Fruit fly (Drosophila melanogaster) whole organism, embryonic: ENCODE data around the gene CG12522.

Experiments used
- Adf1 ChIP-seq: fragments of 200-800 bp; sonication (Bioruptor generic); IDR thresholded peaks from 2 replicates; pipeline ENCODE4 v1.3.6; 2022; ENCODE audit warnings: missing biosample characterization, missing genetic modification characterization
- Blimp-1 ChIP-seq: fragments of 200-800 bp; sonication (Bioruptor generic); optimal IDR thresholded peaks from 3 replicates; lab custom pipeline; 2018; ENCODE audit warnings: missing biosample characterization, missing genetic modification characterization, mild to moderate bottlenecking, moderate library complexity, missing genetic modification reagents
- C15 ChIP-seq: fragments of 200-800 bp; sonication (Bioruptor generic); IDR thresholded peaks from 3 replicates; pipeline ENCODE4 v1.3.6; 2022; ENCODE audit warnings: missing biosample characterization, missing genetic modification characterization
- CG10543 ChIP-seq: fragments of 200-800 bp; sonication (Bioruptor generic); optimal IDR thresholded peaks from 3 replicates; lab custom pipeline; 2017; ENCODE audit warnings: missing biosample characterization, mild to moderate bottlenecking, missing genetic modification characterization, moderate library complexity
- CG12942 ChIP-seq: fragments of 200-800 bp; sonication (Bioruptor generic); optimal IDR thresholded peaks from 3 replicates; lab custom pipeline; 2016; ENCODE audit warnings: missing biosample characterization, missing genetic modification characterization
- CG17912 ChIP-seq: fragments of 200-800 bp; sonication (Bioruptor generic); optimal IDR thresholded peaks from 2 replicates; lab custom pipeline; 2018; ENCODE audit warnings: missing biosample characterization, mild to moderate bottlenecking, missing genetic modification characterization
- CG18619 ChIP-seq: fragments of 200-800 bp; sonication (Bioruptor generic); optimal IDR thresholded peaks from 3 replicates; lab custom pipeline; 2017; ENCODE audit warnings: missing biosample characterization, mild to moderate bottlenecking, missing genetic modification characterization
- CG2712 ChIP-seq: fragments of 200-800 bp; optimal IDR thresholded peaks from 3 replicates; lab custom pipeline; 2019; ENCODE audit warnings: missing biosample characterization, mild to moderate bottlenecking, missing genetic modification characterization, moderate library complexity
- CG30403 ChIP-seq: fragments of 200-800 bp; sonication (Bioruptor generic); optimal IDR thresholded peaks from 3 replicates; lab custom pipeline; 2016; ENCODE audit warnings: missing biosample characterization, missing genetic modification characterization
- CG31441 ChIP-seq: fragments of 200-800 bp; sonication (Bioruptor generic); IDR thresholded peaks from 2 replicates; pipeline ENCODE4 v1.3.6; 2022; ENCODE audit warnings: missing biosample characterization, missing genetic modification characterization
- CG34376 ChIP-seq: fragments of 200-800 bp; sonication (Bioruptor generic); optimal IDR thresholded peaks from 2 replicates; lab custom pipeline; 2018; ENCODE audit warnings: missing biosample characterization, mild to moderate bottlenecking, missing genetic modification characterization
- CG4707 ChIP-seq: fragments of 200-800 bp; sonication (Bioruptor generic); optimal IDR thresholded peaks from 2 replicates; lab custom pipeline; 2018; ENCODE audit warnings: missing biosample characterization, mild to moderate bottlenecking, missing genetic modification characterization, moderate library complexity
- CG9817 ChIP-seq: fragments of 200-800 bp; sonication (Bioruptor generic); optimal IDR thresholded peaks from 2 replicates; lab custom pipeline; 2018; ENCODE audit warnings: missing biosample characterization, mild to moderate bottlenecking, missing genetic modification characterization, moderate library complexity
- Deaf1 ChIP-seq: fragments of 200-800 bp; optimal IDR thresholded peaks from 3 replicates; lab custom pipeline; 2019; ENCODE audit warnings: missing biosample characterization, mild to moderate bottlenecking, missing genetic modification characterization, moderate library complexity
- H2.0 ChIP-seq: fragments of 200-800 bp; sonication (Bioruptor generic); IDR thresholded peaks from 2 replicates; pipeline ENCODE4 v1.3.6; 2022; ENCODE audit warnings: missing biosample characterization, missing genetic modification characterization
- Hmr ChIP-seq: fragments of 200-800 bp; sonication (Bioruptor generic); optimal IDR thresholded peaks from 3 replicates; lab custom pipeline; 2017; ENCODE audit warnings: mild to moderate bottlenecking, missing biosample characterization, missing genetic modification reagents, missing genetic modification characterization
- Hr78 ChIP-seq, 2 experiments: fragments of 200-800 bp in 1 of 2; fragments of >200 bp in 1 of 2; sonication (Bioruptor generic) in 1 of 2; optimal IDR thresholded peaks; 2 replicates each; lab custom pipeline; 2017 to 2019; ENCODE audit warnings: missing biosample characterization in 2 of 2, missing genetic modification characterization in 2 of 2, mild to moderate bottlenecking in 1 of 2, moderate library complexity in 1 of 2
- Lpt ChIP-seq: fragments of >200 bp; optimal IDR thresholded peaks from 2 replicates; lab custom pipeline; 2018; ENCODE audit warnings: missing biosample characterization, missing genetic modification characterization
- NC2β ChIP-seq: fragments of 200-800 bp; sonication (Bioruptor generic); optimal IDR thresholded peaks from 2 replicates; lab custom pipeline; 2016; ENCODE audit warnings: missing biosample characterization, missing genetic modification characterization
- Optix ChIP-seq: fragments of 200-800 bp; sonication (Bioruptor generic); IDR thresholded peaks from 3 replicates; pipeline ENCODE4 v1.3.6; 2022; ENCODE audit warnings: missing biosample characterization, missing genetic modification characterization
- Rfx ChIP-seq: fragments of 200-800 bp; sonication (Bioruptor generic); IDR thresholded peaks from 2 replicates; pipeline ENCODE4 v1.3.6; 2022; ENCODE audit warnings: missing biosample characterization, missing genetic modification characterization
- Scr ChIP-seq: fragments of 200-800 bp; sonication (Bioruptor generic); IDR thresholded peaks from 2 replicates; pipeline ENCODE4 v1.3.6; 2022; ENCODE audit warnings: missing biosample characterization, missing genetic modification characterization; ENCODE audit not compliant: partially characterized antibody
- Six4 ChIP-seq: fragments of 200-800 bp; sonication (Bioruptor generic); optimal IDR thresholded peaks from 2 replicates; lab custom pipeline; 2016; ENCODE audit warnings: missing biosample characterization, missing genetic modification characterization
- Ssrp ChIP-seq: fragments of 200-800 bp; sonication (Bioruptor generic); optimal IDR thresholded peaks from 2 replicates; lab custom pipeline; 2018; ENCODE audit warnings: missing biosample characterization, mild to moderate bottlenecking, missing genetic modification characterization, moderate library complexity
- Taf1 ChIP-seq: fragments of 200-800 bp; sonication (Bioruptor generic); IDR thresholded peaks from 2 replicates; pipeline ENCODE4 v1.3.6; 2022; ENCODE audit warnings: missing biosample characterization, missing genetic modification characterization
- Trl ChIP-seq, 3 experiments: fragments of >200 bp in 2 of 3; fragments of 200-800 bp in 1 of 3; sonication (Bioruptor generic) in 1 of 3; optimal IDR thresholded peaks; 2 replicates in 1 of 3; 3 replicates in 2 of 3; lab custom pipeline; 2016 to 2017; ENCODE audit warnings: missing biosample characterization in 1 of 3, missing genetic modification characterization in 1 of 3
- aop ChIP-seq: fragments of 200-800 bp; sonication (Bioruptor generic); IDR thresholded peaks from 2 replicates; pipeline ENCODE4 v1.3.6; 2022; ENCODE audit warnings: missing biosample characterization, missing genetic modification characterization
- ash1 ChIP-seq: fragments of 200-800 bp; sonication (Bioruptor generic); optimal IDR thresholded peaks from 2 replicates; lab custom pipeline; 2018; ENCODE audit warnings: missing biosample characterization, mild to moderate bottlenecking, missing genetic modification characterization
- bab2 ChIP-seq: fragments of 200-800 bp; sonication (Bioruptor generic); optimal IDR thresholded peaks from 2 replicates; lab custom pipeline; 2016; ENCODE audit warnings: missing biosample characterization, missing genetic modification characterization
- bigmax ChIP-seq: fragments of 200-800 bp; sonication (Bioruptor generic); optimal IDR thresholded peaks from 2 replicates; lab custom pipeline; 2018; ENCODE audit warnings: missing biosample characterization, mild to moderate bottlenecking, missing genetic modification characterization
- btn ChIP-seq: fragments of 200-800 bp; sonication (Bioruptor generic); optimal IDR thresholded peaks from 2 replicates; lab custom pipeline; 2016; ENCODE audit warnings: missing biosample characterization, missing genetic modification characterization
- cas ChIP-seq: fragments of 200-800 bp; sonication (Bioruptor generic); IDR thresholded peaks from 2 replicates; pipeline ENCODE4 v1.3.6; 2022; ENCODE audit warnings: missing biosample characterization, missing genetic modification characterization
- gt ChIP-seq: fragments of 200-800 bp; sonication (Bioruptor generic); IDR thresholded peaks from 2 replicates; pipeline ENCODE4 v1.3.6; 2022; ENCODE audit warnings: missing biosample characterization, missing genetic modification characterization
- kah ChIP-seq: fragments of 200-800 bp; sonication (Bioruptor generic); optimal IDR thresholded peaks from 2 replicates; lab custom pipeline; 2018; ENCODE audit warnings: missing biosample characterization, mild to moderate bottlenecking, missing genetic modification characterization
- ken ChIP-seq: fragments of 200-800 bp; sonication (Bioruptor generic); IDR thresholded peaks from 3 replicates; pipeline ENCODE4 v1.3.6; 2022; ENCODE audit warnings: missing biosample characterization, missing genetic modification characterization
- pfk ChIP-seq: fragments of 200-800 bp; sonication (Bioruptor generic); optimal IDR thresholded peaks from 2 replicates; lab custom pipeline; 2018; ENCODE audit warnings: missing biosample characterization, mild to moderate bottlenecking, missing genetic modification characterization, moderate library complexity
- pnt ChIP-seq: fragments of 200-800 bp; sonication (Bioruptor generic); optimal IDR thresholded peaks from 3 replicates; lab custom pipeline; 2016; ENCODE audit warnings: missing biosample characterization, missing genetic modification characterization
- run ChIP-seq: fragments of 200-800 bp; sonication (Bioruptor generic); optimal IDR thresholded peaks from 3 replicates; lab custom pipeline; 2018; ENCODE audit warnings: missing biosample characterization, mild to moderate bottlenecking, missing genetic modification characterization
- sd ChIP-seq: fragments of 200-800 bp; sonication (Bioruptor generic); optimal IDR thresholded peaks from 3 replicates; lab custom pipeline; 2018; ENCODE audit warnings: missing biosample characterization, mild to moderate bottlenecking, missing genetic modification characterization, moderate library complexity
- shn ChIP-seq: fragments of 200-800 bp; sonication (Bioruptor generic); optimal IDR thresholded peaks from 3 replicates; lab custom pipeline; 2016; ENCODE audit warnings: missing biosample characterization, missing genetic modification characterization
- stc ChIP-seq: fragments of 200-800 bp; sonication (Bioruptor generic); IDR thresholded peaks from 2 replicates; pipeline ENCODE4 v1.3.6; 2022; ENCODE audit warnings: missing biosample characterization, missing genetic modification characterization
- tgo ChIP-seq: fragments of 200-800 bp; sonication (Bioruptor generic); IDR thresholded peaks from 3 replicates; pipeline ENCODE4 v1.3.6; 2022; ENCODE audit warnings: missing biosample characterization, missing genetic modification characterization
- vnd ChIP-seq: fragments of 200-800 bp; sonication (Bioruptor generic); IDR thresholded peaks from 3 replicates; pipeline ENCODE4 v1.3.6; 2022; ENCODE audit warnings: missing biosample characterization, missing genetic modification characterization; ENCODE audit not compliant: partially characterized antibody
- wek ChIP-seq: fragments of 200-800 bp; sonication (Bioruptor generic); optimal IDR thresholded peaks from 3 replicates; lab custom pipeline; 2018; ENCODE audit warnings: missing biosample characterization, mild to moderate bottlenecking, missing genetic modification characterization, moderate library complexity
- zen2 ChIP-seq: fragments of 200-800 bp; sonication (Bioruptor generic); IDR thresholded peaks from 3 replicates; pipeline ENCODE4 v1.3.6; 2022; ENCODE audit warnings: missing biosample characterization, missing genetic modification characterization; ENCODE audit not compliant: partially characterized antibody

CG12522 gene

DNA sequence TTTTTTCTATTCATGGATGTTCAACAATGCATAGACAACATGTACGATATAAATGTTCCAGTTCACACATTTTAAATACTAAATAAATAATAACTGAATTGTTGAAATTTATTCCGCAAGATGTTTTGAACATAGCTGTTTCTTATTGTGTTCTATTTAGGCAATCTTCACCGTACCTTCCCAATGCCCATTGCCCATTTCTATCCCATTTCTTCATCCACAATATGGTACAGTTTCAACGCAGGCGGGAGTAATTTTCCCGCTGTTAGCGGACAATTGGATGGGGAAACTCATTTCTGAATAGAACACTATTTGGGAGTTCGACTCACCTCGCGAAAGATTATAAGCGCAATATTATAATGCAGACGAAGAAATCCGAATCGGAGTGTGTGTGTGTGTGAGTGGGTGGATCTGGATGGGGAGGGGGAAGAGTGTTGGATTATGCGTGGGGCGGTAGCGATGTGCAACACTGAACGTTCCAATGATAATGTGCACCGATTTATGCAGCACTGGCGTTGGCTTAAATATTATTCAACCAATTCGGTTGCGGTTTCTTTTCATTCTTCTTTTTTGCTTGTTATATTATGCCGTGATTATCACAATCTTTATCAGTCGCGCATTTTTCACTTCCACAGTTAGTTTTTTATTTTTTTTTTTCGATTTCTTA lies 16.0 kb upstream of the CG12522 start (continued):
- TF ChIP-seq H2.0 (GFP tag; lab: Robert Waterston, UW) (peak; percentile 19; the same call in 1 of the 2 replicates), NC2β (GFP tag; lab: Kevin White, UChicago) (peak; percentile 60), tgo (GFP tag; lab: Robert Waterston, UW) (peak; percentile 34; the same call in 2 of the 3 replicates), sd (tag; lab: Kevin White, UChicago) (peak; percentile 34), Rfx (GFP tag; lab: Robert Waterston, UW) (peak; percentile 53), CG17912 (GFP tag; lab: Kevin White, UChicago) (peak; percentile 4), wek (no peak), cas (GFP tag; lab: Robert Waterston, UW) (no peak), CG31441 (GFP tag; lab: Robert Waterston, UW) (no peak), Hmr (GFP tag; lab: Kevin White, UChicago) (peak; percentile 59), Lpt (GFP tag; lab: Kevin White, UChicago) (no peak), CG30403 (GFP tag; lab: Kevin White, UChicago) (peak; percentile 53), zen2 (GFP tag; lab: Robert Waterston, UW) (no peak), vnd (GFP tag; lab: Robert Waterston, UW) (no peak), pfk (no peak), Scr (GFP tag; lab: Robert Waterston, UW) (peak; percentile 45; the same call in 1 of the 2 replicates), btn (peak; percentile 45), pnt (GFP tag; lab: Kevin White, UChicago) (no peak), bigmax (no peak), CG18619 (GFP tag; lab: Kevin White, UChicago) (peak; percentile 22), kah (GFP tag; lab: Kevin White, UChicago) (no peak), Hr78 (GFP tag; optimal IDR thresholded peaks at IDR 0.05; lab: Kevin White, UChicago) (no peak), run (tag; lab: Kevin White, UChicago) (no peak), C15 (no peak), Taf1 (GFP tag; lab: Robert Waterston, UW) (0 out of 2 replicates have a peak, but pooled peaks have one; percentile 21), CG4707 (GFP tag; lab: Kevin White, UChicago) (no peak), stc (GFP tag; lab: Robert Waterston, UW) (0 out of 2 replicates have a peak, but pooled peaks have one; percentile 9), CG9817 (peak; percentile 10), aop (no peak), ash1 (GFP tag; lab: Kevin White, UChicago) (peak; percentile 55), Ssrp (tag; lab: Kevin White, UChicago) (no peak), Trl (optimal IDR thresholded peaks at IDR 0.05; lab: Kevin White, UChicago) (no peak), Trl (GFP tag; optimal IDR thresholded peaks at IDR 0.05; lab: Kevin White, UChicago) (peak; percentile 68), Optix (GFP tag; lab: Robert Waterston, UW) (no peak), shn (GFP tag; lab: Kevin White, UChicago) (peak; percentile 51), gt (no peak), Blimp-1 (GFP tag; lab: Kevin White, UChicago) (no peak), Deaf1 (tag; lab: Kevin White, UChicago) (peak; percentile 60), CG10543 (GFP tag; lab: Kevin White, UChicago) (no peak), ken (GFP tag; lab: Robert Waterston, UW) (peak; percentile 73), Six4 (peak; percentile 28), Adf1 (no peak), CG2712 (tag; lab: Kevin White, UChicago) (peak; percentile 24), CG12942 (GFP tag; lab: Kevin White, UChicago) (peak; percentile 39), bab2 (GFP tag; lab: Kevin White, UChicago) (peak; percentile 4), CG34376 (GFP tag; lab: Kevin White, UChicago) (no peak)
- TF ChIP-seq, all 482 proteins: peak for 242
